Worm (Caenorhabditis elegans) whole organism, mixed stage, embryonic: Measurements from ENCODE around the gene mrpl-30.

ENCODE experiments used
- blmp-1 ChIP-seq: fragments of 150-350 bp; optimal IDR thresholded peaks from 2 replicates; lab custom pipeline; 2014; ENCODE audit warnings: missing biosample characterization, missing genetic modification characterization
- elt-1 ChIP-seq: sonication (generic microtip); optimal IDR thresholded peaks from 2 replicates; lab custom pipeline; 2017; ENCODE audit warnings: missing genetic modification characterization, mild to moderate bottlenecking, missing compliant biosample characterization, antibody characterized with exemption, moderate library complexity, borderline replicate concordance; ENCODE audit not compliant: insufficient read depth
- nhr-237 ChIP-seq: fragments of 150-350 bp; optimal IDR thresholded peaks from 2 replicates; lab custom pipeline; 2014; ENCODE audit warnings: missing biosample characterization, missing genetic modification characterization
- nhr-28 ChIP-seq: fragments of 150-350 bp; optimal IDR thresholded peaks from 2 replicates; lab custom pipeline; 2014; ENCODE audit warnings: missing biosample characterization, missing genetic modification characterization
- nhr-76 ChIP-seq: sonication (generic microtip); optimal IDR thresholded peaks from 2 replicates; lab custom pipeline; 2017; ENCODE audit warnings: missing biosample characterization, missing genetic modification characterization
- pha-4 ChIP-seq: fragments of 150-350 bp; optimal IDR thresholded peaks from 2 replicates; lab custom pipeline; 2018; ENCODE audit warnings: missing biosample characterization, missing genetic modification reagents, missing genetic modification characterization
- snpc-4 ChIP-seq: fragments of 150-350 bp; optimal IDR thresholded peaks from 2 replicates; lab custom pipeline; 2014; ENCODE audit warnings: missing biosample characterization, missing genetic modification characterization
- unc-39 ChIP-seq: fragments of 150-350 bp; optimal IDR thresholded peaks from 2 replicates; lab custom pipeline; 2014; ENCODE audit warnings: missing biosample characterization, missing genetic modification characterization

DNA sequence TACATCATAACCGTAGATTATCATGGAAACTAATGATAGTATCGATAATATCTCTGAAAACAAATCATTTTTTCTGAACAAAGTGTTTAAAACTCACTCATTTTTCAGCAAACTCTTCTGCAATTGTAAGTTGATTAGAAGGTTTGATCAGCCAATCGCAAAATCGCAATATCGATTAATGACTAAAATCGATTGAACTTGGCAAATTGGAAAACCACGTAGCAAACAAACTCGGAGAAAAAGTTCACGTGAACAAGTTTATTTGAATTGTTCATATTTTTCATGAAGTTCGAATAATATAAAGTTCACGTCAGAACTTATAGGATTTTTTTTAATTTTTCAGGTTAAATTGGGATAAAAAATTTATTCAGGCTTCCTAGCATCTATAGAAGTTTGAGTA is 38.9 kb downstream of the mrpl-30 start, which contains the start of gene H04J21.1:
- TF ChIP-seq nhr-28 (tag; lab: Kevin White, UChicago) (no peak), snpc-4 (tag; lab: Kevin White, UChicago) (no peak), blmp-1 (tag; lab: Kevin White, UChicago) (no peak), pha-4 (tag; lab: Kevin White, UChicago) (no peak), nhr-76 (no peak), elt-1 (tag; lab: Kevin White, UChicago) (no peak), unc-39 (tag; lab: Kevin White, UChicago) (no peak), nhr-237 (tag; lab: Kevin White, UChicago) (no peak)
